Worm (Caenorhabditis elegans): ENCODE results near the gene his-71.

his-71 gene

ce11 chrX:7977452-7977851 lies 4.4 kb downstream of the his-71 start:
- no peak for TF ChIP-seq dve-1 (tag; optimal IDR thresholded peaks at IDR 0.05)
- TF ChIP-seq unc-86 (tag; optimal IDR thresholded peaks at IDR 0.05) = no peak
- no peak for TF ChIP-seq T23F11.4 (GFP tag; optimal IDR thresholded peaks at IDR 0.05)

ce11 chrX:7976400-7976799 lies 5.5 kb downstream of the his-71 start, which contains the start of gene F45E1.5:
Gene F45E1.5, plus strand, starts transcription at chrX:7976700.
- no peak for TF ChIP-seq ceh-6 (GFP tag; optimal IDR thresholded peaks at IDR 0.05)
- TF ChIP-seq ceh-18 (tag; optimal IDR thresholded peaks at IDR 0.05) = no peak
- no peak for TF ChIP-seq Y22D7AL.16 (tag; optimal IDR thresholded peaks at IDR 0.05)
- TF ChIP-seq pat-9 (tag; optimal IDR thresholded peaks at IDR 0.05) = no peak
- TF ChIP-seq dmd-4 (tag; optimal IDR thresholded peaks at IDR 0.05; ENCODE audit: borderline replicate concordance) = no peak
- no peak for TF ChIP-seq K09A11.1 (tag; optimal IDR thresholded peaks at IDR 0.05; ENCODE audit: insufficient read depth)
- TF ChIP-seq dve-1 (tag; optimal IDR thresholded peaks at IDR 0.05) = no peak
- no peak for TF ChIP-seq F13H6.1 (tag; optimal IDR thresholded peaks at IDR 0.05)

- TF ChIP-seq syd-9 (tag; optimal IDR thresholded peaks at IDR 0.05) (no peak), eyg-1 (tag; optimal IDR thresholded peaks at IDR 0.05) (no peak), unc-55 (GFP tag; optimal IDR thresholded peaks at IDR 0.05) (no peak), tbx-2 (tag; optimal IDR thresholded peaks at IDR 0.05) (no peak), unc-42 (tag; optimal IDR thresholded peaks at IDR 0.05) (no peak)
These were observed 6.1 kb downstream of the his-71 start for ce11 chrX:7975741-7976140.

- TF ChIP-seq zip-5 (tag; optimal IDR thresholded peaks at IDR 0.05) (no peak), elt-2 (tag; optimal IDR thresholded peaks at IDR 0.05) (no peak), pat-9 (tag; optimal IDR thresholded peaks at IDR 0.05) (no peak), T23F11.4 (GFP tag; optimal IDR thresholded peaks at IDR 0.05) (no peak), madf-2 (tag; optimal IDR thresholded peaks at IDR 0.05) (no peak), ceh-31 (tag; optimal IDR thresholded peaks at IDR 0.05) (no peak), K09A11.1 (tag; optimal IDR thresholded peaks at IDR 0.05; ENCODE audit: insufficient read depth) (no peak), ref-2 (tag; optimal IDR thresholded peaks at IDR 0.05) (no peak), C38D4.7 (GFP tag; optimal IDR thresholded peaks at IDR 0.05) (no peak), ceh-34 (tag; optimal IDR thresholded peaks at IDR 0.05) (no peak), ceh-48 (tag; optimal IDR thresholded peaks at IDR 0.05) (no peak), ceh-18 (tag; optimal IDR thresholded peaks at IDR 0.05) (no peak), ceh-2 (tag; optimal IDR thresholded peaks at IDR 0.05) (no peak)
These were observed 13.3 kb downstream of the his-71 start for ce11 chrX:7968537-7968936.

ce11 chrX:7965449-7965848 lies 16.4 kb downstream of the his-71 start:
- peak; percentile 6 for TF ChIP-seq rnt-1 (tag; optimal IDR thresholded peaks at IDR 0.05)
- no peak for TF ChIP-seq pros-1 (tag; optimal IDR thresholded peaks at IDR 0.05)
- TF ChIP-seq elt-2 (tag; optimal IDR thresholded peaks at IDR 0.05) = no peak

ce11 chrX:7964022-7964421 lies 17.8 kb downstream of the his-71 start:
- no peak for TF ChIP-seq ceh-14 (tag; optimal IDR thresholded peaks at IDR 0.05)
- TF ChIP-seq unc-55 (GFP tag; optimal IDR thresholded peaks at IDR 0.05) = peak; percentile 7

ce11 chrX:7962056-7962485 lies 19.8 kb downstream of the his-71 start:
- peak; percentile 27 for TF ChIP-seq T23F11.4 (GFP tag; optimal IDR thresholded peaks at IDR 0.05)
- TF ChIP-seq ref-2 (tag; optimal IDR thresholded peaks at IDR 0.05) = peak; percentile 37
- TF ChIP-seq pros-1 (tag; optimal IDR thresholded peaks at IDR 0.05) = no peak
- TF ChIP-seq elt-2 (tag; optimal IDR thresholded peaks at IDR 0.05) = peak; percentile 89
- peak; percentile 42 for TF ChIP-seq tbx-2 (tag; optimal IDR thresholded peaks at IDR 0.05)
- no peak for TF ChIP-seq ztf-16 (tag; optimal IDR thresholded peaks at IDR 0.05)
- peak; percentile 44 for TF ChIP-seq pqm-1 (tag; optimal IDR thresholded peaks at IDR 0.05)
- peak; percentile 29 for TF ChIP-seq hlh-30 (tag; optimal IDR thresholded peaks at IDR 0.05; ENCODE audit: insufficient read depth)
- peak; percentile 6 for TF ChIP-seq ceh-31 (tag; optimal IDR thresholded peaks at IDR 0.05)

Measured in whole organism, late embryonic.